Worm (Caenorhabditis elegans) whole organism, dauer: ENCODE measurements around the gene T26A8.4.
"Not testable (repeated sequence)": the region's sequence is repeated elsewhere in the genome, so short reads cannot be mapped to it uniquely, and the experiment has no call there.

Experiments used
- unc-62 ChIP-seq: sonication (generic microtip); optimal IDR thresholded peaks from 2 replicates; lab custom pipeline; 2017; ENCODE audit warnings: missing biosample characterization, missing genetic modification reagents, missing genetic modification characterization

Gene T26A8.4

ce11 chrIV:8453178-8453577 lies 20.5 kb upstream of the T26A8.4 start:
- TF ChIP-seq unc-62 (GFP tag; lab: Kevin White, UChicago) = no peak

- no peak for TF ChIP-seq unc-62 (GFP tag; lab: Kevin White, UChicago)
Observed at ce11 chrIV:8451709-8452248, 19.1 kb upstream of the T26A8.4 start, which contains the start of gene eppl-1. Gene eppl-1 (minus strand): TSS chrIV:8451759.

ce11 chrIV:8450534-8450933 lies 17.8 kb upstream of the T26A8.4 start:
- TF ChIP-seq unc-62 (GFP tag; lab: Kevin White, UChicago) = no peak

ce11 chrIV:8449869-8450268 lies 17.2 kb upstream of the T26A8.4 start:
- no peak for TF ChIP-seq unc-62 (GFP tag; lab: Kevin White, UChicago)

DNA sequence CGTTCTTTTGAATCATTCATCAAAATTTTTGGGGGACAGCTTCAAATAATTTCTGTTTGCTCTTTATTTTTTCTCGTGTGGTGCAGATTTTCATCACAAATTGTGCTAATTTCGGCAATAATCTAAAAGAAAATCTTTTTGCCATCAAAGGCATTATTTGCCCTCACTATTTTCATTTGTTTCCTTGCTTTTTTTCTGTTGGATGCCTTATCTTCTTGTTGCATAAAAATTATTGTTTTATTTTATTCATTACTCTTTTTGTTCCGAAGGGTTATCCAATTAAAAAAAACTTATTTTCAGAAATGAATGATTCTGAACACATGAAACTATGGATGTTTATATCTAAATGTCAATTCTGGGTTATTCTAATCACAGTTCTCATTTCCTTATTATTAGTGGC lies 14.2 kb upstream of the T26A8.4 start, which contains the start of gene T01B11.1:
Gene T01B11.1, plus strand, starts transcription at position 301 of the 400 bp plus-strand sequence.
- TF ChIP-seq unc-62 (GFP tag; lab: Kevin White, UChicago) = no peak

- TF ChIP-seq unc-62 (GFP tag; lab: Kevin White, UChicago) = no peak
Observed at ce11 chrIV:8431567-8432458, 880 bp downstream of the T26A8.4 start.

- TF ChIP-seq unc-62 (GFP tag; lab: Kevin White, UChicago) = no peak
Observed at ce11 chrIV:8428492-8428891, 4.2 kb downstream of the T26A8.4 start.

- no peak for TF ChIP-seq unc-62 (GFP tag; lab: Kevin White, UChicago)
Observed at ce11 chrIV:8426537-8426936, 6.2 kb downstream of the T26A8.4 start, which contains the start of the genes T26A8.3 and tmem-231. Gene T26A8.3 (minus strand): TSS chrIV:8426637. Gene tmem-231 (plus strand): TSS chrIV:8426785.

DNA sequence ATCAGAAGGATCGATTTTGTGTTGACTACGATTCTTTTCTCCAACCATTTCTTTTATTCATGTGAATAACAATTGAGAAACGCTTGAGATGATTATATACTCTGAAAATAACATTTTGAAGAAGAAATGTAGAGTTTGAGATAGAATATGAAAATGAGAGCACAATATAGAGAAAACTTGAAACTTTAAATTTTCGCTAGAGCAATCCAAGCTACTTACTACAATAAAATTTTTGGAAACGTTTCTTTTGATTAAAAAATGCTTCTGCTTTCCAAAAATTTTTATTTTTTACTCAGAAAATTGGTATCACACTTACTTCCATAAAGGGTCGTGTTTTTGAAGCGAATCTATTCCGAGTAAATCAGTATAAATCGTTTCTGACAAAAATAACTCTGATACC lies 11.7 kb downstream of the T26A8.4 start, which contains the start of gene M116.5:
Gene M116.5, minus strand, starts transcription at position 101 of the 400 bp plus-strand sequence.
- TF ChIP-seq unc-62 (GFP tag; lab: Kevin White, UChicago) = no peak

DNA sequence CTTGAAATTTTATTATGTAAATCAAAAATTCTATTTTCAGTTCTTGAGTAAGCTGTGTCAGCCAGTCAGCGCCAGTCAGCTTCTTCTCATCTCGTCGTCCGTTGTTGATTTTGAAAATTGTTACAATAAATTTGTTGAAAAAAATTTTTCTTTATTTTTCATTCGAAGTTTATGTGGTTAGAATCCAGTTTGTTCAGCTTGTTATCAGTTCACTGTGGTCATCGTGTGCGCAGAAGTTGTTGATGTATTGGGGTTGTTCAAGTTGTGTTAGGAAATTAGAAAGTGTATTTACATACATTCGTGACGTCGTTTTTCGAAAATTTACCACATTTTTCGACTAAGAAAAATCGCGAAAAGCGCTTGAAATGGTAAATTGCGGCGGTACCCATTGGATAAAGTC lies 34.9 kb downstream of the T26A8.4 start:
- TF ChIP-seq unc-62 (GFP tag; lab: Kevin White, UChicago) = no peak

- TF ChIP-seq unc-62 (GFP tag; lab: Kevin White, UChicago) = no peak
Observed at ce11 chrIV:8396348-8396747, 36.3 kb downstream of the T26A8.4 start, which contains the start of gene timm-17B.2. Gene timm-17B.2 (plus strand): TSS chrIV:8396648.

DNA sequence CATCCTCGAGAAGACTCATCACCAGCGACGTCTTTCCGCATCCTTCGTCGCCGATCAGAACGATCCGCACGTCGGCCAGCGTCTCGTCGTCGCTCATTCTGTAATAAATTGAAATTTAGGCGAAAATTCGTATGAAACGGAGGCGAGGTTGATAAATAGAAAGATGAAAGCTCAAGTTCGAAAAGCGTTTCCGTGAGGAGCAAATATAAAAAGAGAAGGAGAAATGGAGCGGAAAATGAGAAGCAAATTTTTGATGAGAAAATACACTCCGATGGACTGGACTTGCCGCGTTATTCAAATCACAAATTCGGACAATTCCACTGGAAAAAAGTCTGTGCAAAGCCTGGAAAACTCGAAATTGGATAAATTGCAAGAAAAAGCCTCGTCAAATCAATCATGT lies 38.6 kb downstream of the T26A8.4 start, which contains the start of gene D2096.11:
Gene D2096.11, minus strand, starts transcription at position 101 of the 400 bp plus-strand sequence.
- no peak for TF ChIP-seq unc-62 (GFP tag; lab: Kevin White, UChicago)

ce11 chrIV:8389139-8389538 lies 43.6 kb downstream of the T26A8.4 start, which contains the start of gene D2096.10:
Gene D2096.10 (minus strand): TSS chrIV:8389239.
- not testable (repeated sequence) for TF ChIP-seq unc-62 (GFP tag; lab: Kevin White, UChicago)

ce11 chrIV:8385662-8386061 lies 47.0 kb downstream of the T26A8.4 start:
- no peak for TF ChIP-seq unc-62 (GFP tag; lab: Kevin White, UChicago)

DNA sequence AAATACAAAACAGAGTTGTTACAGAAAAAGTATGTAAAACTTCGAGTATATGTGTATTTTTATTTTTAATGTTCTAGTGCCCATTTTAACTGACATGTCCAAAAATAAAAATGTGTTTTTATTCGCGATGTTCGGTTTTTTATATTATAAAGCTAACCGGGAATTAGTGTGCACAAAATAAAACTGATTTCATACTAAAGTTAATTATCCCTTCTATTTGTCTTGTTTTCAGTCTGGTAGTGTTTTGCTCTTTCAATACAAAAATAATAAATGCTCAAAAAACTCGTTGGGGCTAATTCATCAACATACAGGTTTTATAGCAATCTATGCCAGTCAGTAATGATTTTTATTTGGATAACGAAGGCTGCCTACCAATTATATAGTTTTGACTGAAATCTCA lies 48.0 kb downstream of the T26A8.4 start:
- no peak for TF ChIP-seq unc-62 (GFP tag; lab: Kevin White, UChicago)

- no peak for TF ChIP-seq unc-62 (GFP tag; lab: Kevin White, UChicago)
Observed at ce11 chrIV:8382695-8383094, 50.0 kb downstream of the T26A8.4 start, which contains the start of gene D2096.9. Gene D2096.9 (minus strand): TSS chrIV:8382795.
